Fruit fly (Drosophila melanogaster): ENCODE measurements around the gene CG8664.
A peak's percentile ranks its signal among the peaks of the same experiment; 100 is the strongest.

CG8664 gene

DNA sequence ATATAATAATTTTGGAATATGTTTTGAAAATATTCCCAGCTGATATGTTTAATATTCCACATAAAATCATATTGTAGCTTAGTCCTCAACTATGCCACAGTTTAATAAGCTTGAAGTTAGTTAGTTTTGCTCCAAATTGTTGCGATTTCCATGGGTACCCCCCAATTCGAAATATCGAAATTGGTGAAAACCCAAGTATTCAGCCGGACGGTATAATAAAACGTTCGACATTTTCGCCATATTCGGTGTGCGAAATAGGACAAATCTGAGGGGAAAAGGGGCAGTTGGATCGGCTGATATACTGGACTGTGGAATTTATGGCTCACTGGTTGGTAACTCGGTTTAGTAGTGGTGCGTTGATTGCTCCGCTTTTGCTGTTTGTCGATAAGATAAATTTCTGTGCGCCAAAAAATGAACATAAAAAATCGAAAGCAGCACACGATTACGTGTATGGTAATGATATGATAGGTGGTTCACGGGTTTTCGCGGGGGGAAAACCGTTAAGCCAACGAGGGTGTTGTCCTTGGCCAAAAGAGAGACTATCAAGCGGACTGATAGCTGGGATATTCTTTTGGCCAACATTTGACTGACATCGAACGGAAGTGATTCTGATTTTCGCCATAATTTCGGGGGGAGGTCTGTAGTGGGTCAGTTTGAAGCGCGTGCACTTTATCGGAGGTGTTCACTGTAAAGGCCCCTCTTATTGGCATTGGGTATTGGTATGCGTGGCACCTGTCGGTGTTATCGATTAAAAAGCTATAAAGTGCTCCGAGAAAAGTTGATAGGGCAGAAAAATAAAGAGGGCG, 7.8 kb upstream of the CG8664 start (continued):
- peak; percentile 35; the same call in 1 of the 2 replicates for TF ChIP-seq GATAe (GFP tag; conservative IDR thresholded peaks at IDR 0.05)
- TF ChIP-seq ab (GFP tag; optimal IDR thresholded peaks at IDR 0.05) = no peak
- TF ChIP-seq CG18599 (GFP tag; optimal IDR thresholded peaks at IDR 0.05) = peak; percentile 1
- TF ChIP-seq Atf6 (GFP tag; IDR thresholded peaks at IDR 0.05) = 0 out of 2 replicates have a peak, but pooled peaks have one; percentile 31

DNA sequence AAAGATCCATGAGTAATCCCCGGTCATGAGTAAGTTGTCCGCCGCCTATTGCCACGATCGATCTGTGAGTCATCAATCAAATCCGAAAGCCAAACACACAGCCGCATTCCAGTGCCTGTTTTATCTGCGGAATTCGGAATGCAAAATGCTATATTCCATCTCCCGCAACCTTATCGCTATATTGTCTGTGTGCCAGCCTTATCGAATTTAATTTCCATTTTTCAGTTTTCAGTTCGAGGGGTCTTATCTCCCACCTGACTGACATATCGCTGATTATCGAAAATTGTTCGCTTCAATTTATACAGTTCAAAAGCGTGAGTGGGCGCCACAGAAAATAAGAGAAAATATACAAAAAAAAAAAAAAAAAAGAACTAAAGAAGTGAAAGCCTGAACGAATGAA, 6.7 kb upstream of the CG8664 start:
- peak; percentile 24 for TF ChIP-seq cwo (GFP tag; optimal IDR thresholded peaks at IDR 0.05)
- TF ChIP-seq Mes4 (GFP tag; optimal IDR thresholded peaks at IDR 0.05) = no peak
- TF ChIP-seq Poxn (GFP tag; IDR thresholded peaks at IDR 0.05) = no peak
- no peak for TF ChIP-seq CG31224 (GFP tag; IDR thresholded peaks at IDR 0.05)
- TF ChIP-seq exex (tag; optimal IDR thresholded peaks at IDR 0.05) = peak; percentile 72
- TF ChIP-seq amos (GFP tag; IDR thresholded peaks at IDR 0.05; ENCODE audit: partially characterized antibody) = no peak
- TF ChIP-seq CG7357 (GFP tag; IDR thresholded peaks at IDR 0.05) = no peak
- TF ChIP-seq CG12104 (GFP tag; optimal IDR thresholded peaks at IDR 0.05) = no peak
- TF ChIP-seq vnd (GFP tag; IDR thresholded peaks at IDR 0.05; ENCODE audit: partially characterized antibody) = no peak
- no peak for TF ChIP-seq tap (tag; optimal IDR thresholded peaks at IDR 0.05)
- peak; percentile 79 for TF ChIP-seq grn (GFP tag; optimal IDR thresholded peaks at IDR 0.05)
- TF ChIP-seq CG7556 (GFP tag; optimal IDR thresholded peaks at IDR 0.05) = no peak
- no peak for TF ChIP-seq Atf3 (GFP tag; optimal IDR thresholded peaks at IDR 0.05)
- TF ChIP-seq mirr (GFP tag; optimal IDR thresholded peaks at IDR 0.05) = peak; percentile 61
- TF ChIP-seq slbo (GFP tag; IDR thresholded peaks at IDR 0.05) = no peak
- no peak for TF ChIP-seq NFAT (GFP tag; IDR thresholded peaks at IDR 0.05)
- TF ChIP-seq CHES-1-like (GFP tag; optimal IDR thresholded peaks at IDR 0.05) = no peak
- TF ChIP-seq gcm2 (GFP tag; optimal IDR thresholded peaks at IDR 0.05) = no peak
- TF ChIP-seq sd (tag; optimal IDR thresholded peaks at IDR 0.05) = peak; percentile 87
- TF ChIP-seq Atf-2 (GFP tag; optimal IDR thresholded peaks at IDR 0.05) = no peak
- TF ChIP-seq CG13624 (GFP tag; optimal IDR thresholded peaks at IDR 0.05) = no peak
- TF ChIP-seq eve (GFP tag; optimal IDR thresholded peaks at IDR 0.05) = no peak
- no peak for TF ChIP-seq CG30403 (GFP tag; optimal IDR thresholded peaks at IDR 0.05)
- TF ChIP-seq maf-S (GFP tag; optimal IDR thresholded peaks at IDR 0.05) = no peak
- TF ChIP-seq slp2 (GFP tag; optimal IDR thresholded peaks at IDR 0.05) = no peak
- TF ChIP-seq NC2α (GFP tag; optimal IDR thresholded peaks at IDR 0.05) = no peak
- peak; percentile 28 for TF ChIP-seq sug (tag; optimal IDR thresholded peaks at IDR 0.05)
- TF ChIP-seq Sry-δ (GFP tag; optimal IDR thresholded peaks at IDR 0.05) = no peak
- no peak for TF ChIP-seq CG4730 (GFP tag; IDR thresholded peaks at IDR 0.05)
- TF ChIP-seq MESR4 (GFP tag; optimal IDR thresholded peaks at IDR 0.05) = no peak
- TF ChIP-seq Mad (GFP tag; optimal IDR thresholded peaks at IDR 0.05) = no peak
- no peak for TF ChIP-seq HmgD (GFP tag; optimal IDR thresholded peaks at IDR 0.05)
- TF ChIP-seq CG11456 (GFP tag; IDR thresholded peaks at IDR 0.05) = no peak
- TF ChIP-seq lab (GFP tag; optimal IDR thresholded peaks at IDR 0.05) = peak; percentile 18
- TF ChIP-seq CG7745 (tag; optimal IDR thresholded peaks at IDR 0.05) = no peak
- no peak for TF ChIP-seq ase (GFP tag; IDR thresholded peaks at IDR 0.05)
